Fruit fly (Drosophila melanogaster) whole organism, embryonic: ENCODE data around the gene CG42759.

Experiments used
- B-H1 ChIP-seq: fragments of 200-800 bp; sonication (Bioruptor generic); IDR thresholded peaks from 3 replicates; pipeline ENCODE4 v1.3.6; 2022; ENCODE audit warnings: missing biosample characterization, missing genetic modification characterization
- B-H2 ChIP-seq: fragments of 200-800 bp; sonication (Bioruptor generic); optimal IDR thresholded peaks from 2 replicates; lab custom pipeline; 2018; ENCODE audit warnings: missing biosample characterization, mild to moderate bottlenecking, missing genetic modification characterization
- CG11560 ChIP-seq: fragments of 200-800 bp; sonication (Bioruptor generic); IDR thresholded peaks from 3 replicates; pipeline ENCODE4 v1.3.6; 2022; ENCODE audit warnings: missing biosample characterization, missing genetic modification characterization
- CG12071 ChIP-seq: fragments of 200-800 bp; sonication (Bioruptor generic); optimal IDR thresholded peaks from 3 replicates; lab custom pipeline; 2018; ENCODE audit warnings: missing biosample characterization, mild to moderate bottlenecking, missing genetic modification characterization
- CG14860 ChIP-seq: fragments of 200-800 bp; sonication (Bioruptor generic); IDR thresholded peaks from 3 replicates; pipeline ENCODE4 v1.3.6; 2022; ENCODE audit warnings: missing biosample characterization, missing genetic modification characterization; ENCODE audit not compliant: partially characterized antibody
- CG15696 ChIP-seq: fragments of 200-800 bp; sonication (Bioruptor generic); optimal IDR thresholded peaks from 2 replicates; lab custom pipeline; 2019; ENCODE audit warnings: missing biosample characterization, mild to moderate bottlenecking, missing genetic modification characterization, moderate library complexity
- CG1602 ChIP-seq: fragments of 200-800 bp; sonication (Bioruptor generic); optimal IDR thresholded peaks from 3 replicates; lab custom pipeline; 2016; ENCODE audit warnings: missing biosample characterization, missing genetic modification characterization
- CG16815 ChIP-seq: fragments of 200-800 bp; sonication (Bioruptor generic); optimal IDR thresholded peaks from 3 replicates; lab custom pipeline; 2017; ENCODE audit warnings: missing biosample characterization, mild to moderate bottlenecking, missing genetic modification characterization
- CG18011 ChIP-seq: fragments of 200-800 bp; sonication (Bioruptor generic); optimal IDR thresholded peaks from 2 replicates; lab custom pipeline; 2017; ENCODE audit warnings: missing biosample characterization, missing genetic modification characterization, mild to moderate bottlenecking, moderate library complexity, missing genotype
- CG2889 ChIP-seq: fragments of 200-800 bp; sonication (Bioruptor generic); IDR thresholded peaks from 3 replicates; pipeline ENCODE4 v1.3.6; 2022; ENCODE audit warnings: missing biosample characterization, missing genetic modification characterization
- CG33213 ChIP-seq: fragments of 200-800 bp; sonication (Bioruptor generic); optimal IDR thresholded peaks from 3 replicates; lab custom pipeline; 2016; ENCODE audit warnings: missing biosample characterization, missing genetic modification characterization
- CG4360 ChIP-seq: fragments of 200-800 bp; sonication (Bioruptor generic); IDR thresholded peaks from 2 replicates; pipeline ENCODE4 v1.3.6; 2022; ENCODE audit warnings: missing biosample characterization, missing genetic modification characterization
- CG6854 ChIP-seq: fragments of 200-800 bp; sonication (Bioruptor generic); optimal IDR thresholded peaks from 3 replicates; lab custom pipeline; 2017; ENCODE audit warnings: missing biosample characterization, mild to moderate bottlenecking, missing genetic modification characterization
- CG8478 ChIP-seq: fragments of >200 bp; optimal IDR thresholded peaks from 2 replicates; lab custom pipeline; 2018
- CG9932 ChIP-seq: fragments of 200-800 bp; sonication (Bioruptor generic); IDR thresholded peaks from 2 replicates; pipeline ENCODE4 v1.3.6; 2022; ENCODE audit warnings: missing biosample characterization, missing genetic modification characterization
- E2f1 ChIP-seq: fragments of 200-800 bp; sonication (Bioruptor generic); IDR thresholded peaks from 2 replicates; pipeline ENCODE4 v1.3.6; 2022; ENCODE audit warnings: missing biosample characterization, missing genetic modification characterization
- GATAe ChIP-seq: fragments of 200-800 bp; sonication (Bioruptor generic); conservative IDR thresholded peaks from 2 replicates; pipeline ENCODE4 v1.3.6; 2022; ENCODE audit warnings: missing biosample characterization, missing genetic modification characterization
- HLH54F ChIP-seq: fragments of 200-800 bp; sonication (Bioruptor generic); optimal IDR thresholded peaks from 3 replicates; lab custom pipeline; 2016; ENCODE audit warnings: missing biosample characterization, missing genetic modification characterization
- HmgZ ChIP-seq: fragments of 200-800 bp; sonication (Bioruptor generic); optimal IDR thresholded peaks from 2 replicates; lab custom pipeline; 2018; ENCODE audit warnings: missing biosample characterization, mild to moderate bottlenecking, missing genetic modification characterization
- Hmx ChIP-seq: fragments of 200-800 bp; sonication (Bioruptor generic); optimal IDR thresholded peaks from 2 replicates; lab custom pipeline; 2016; ENCODE audit warnings: missing biosample characterization, missing genetic modification characterization
- Hr3 ChIP-seq: fragments of 200-800 bp; sonication (Bioruptor generic); optimal IDR thresholded peaks from 3 replicates; lab custom pipeline; 2016; ENCODE audit warnings: missing biosample characterization, missing genetic modification characterization
- Mad ChIP-seq: fragments of 200-800 bp; sonication (Bioruptor generic); optimal IDR thresholded peaks from 2 replicates; lab custom pipeline; 2016; ENCODE audit warnings: missing biosample characterization, missing genetic modification characterization
- Mes4 ChIP-seq: fragments of 200-800 bp; sonication (Bioruptor generic); optimal IDR thresholded peaks from 2 replicates; lab custom pipeline; 2016; ENCODE audit warnings: missing biosample characterization, missing genetic modification characterization
- NC2β ChIP-seq: fragments of 200-800 bp; sonication (Bioruptor generic); optimal IDR thresholded peaks from 2 replicates; lab custom pipeline; 2016; ENCODE audit warnings: missing biosample characterization, missing genetic modification characterization
- NFAT ChIP-seq: fragments of 200-800 bp; sonication (Bioruptor generic); IDR thresholded peaks from 2 replicates; pipeline ENCODE4 v1.3.6; 2022; ENCODE audit warnings: missing biosample characterization, missing genetic modification characterization
- ara ChIP-seq: fragments of 200-800 bp; sonication (Bioruptor generic); IDR thresholded peaks from 2 replicates; pipeline ENCODE4 v1.3.6; 2022; ENCODE audit warnings: missing biosample characterization, missing genetic modification characterization
- ase ChIP-seq: fragments of 200-800 bp; sonication (Bioruptor generic); IDR thresholded peaks from 3 replicates; pipeline ENCODE4 v1.3.6; 2022; ENCODE audit warnings: missing biosample characterization, missing genetic modification characterization
- ash1 ChIP-seq: fragments of 200-800 bp; sonication (Bioruptor generic); optimal IDR thresholded peaks from 2 replicates; lab custom pipeline; 2018; ENCODE audit warnings: missing biosample characterization, mild to moderate bottlenecking, missing genetic modification characterization
- chinmo ChIP-seq: fragments of 200-800 bp; sonication (Bioruptor generic); IDR thresholded peaks from 4 replicates; pipeline ENCODE4 v1.3.6; 2022; ENCODE audit warnings: missing biosample characterization, missing genetic modification characterization; ENCODE audit not compliant: partially characterized antibody
- cwo ChIP-seq: fragments of 200-800 bp; sonication (Bioruptor generic); optimal IDR thresholded peaks from 3 replicates; lab custom pipeline; 2017; ENCODE audit warnings: missing biosample characterization, missing genetic modification characterization, mild to moderate bottlenecking, moderate library complexity, missing genetic modification reagents
- danr ChIP-seq: fragments of 200-800 bp; sonication (Bioruptor generic); IDR thresholded peaks from 2 replicates; pipeline ENCODE4 v1.3.6; 2022; ENCODE audit warnings: missing biosample characterization, missing genetic modification characterization
- dimm ChIP-seq: fragments of 200-800 bp; sonication (Bioruptor generic); IDR thresholded peaks from 2 replicates; pipeline ENCODE4 v1.3.6; 2022; ENCODE audit warnings: missing biosample characterization, missing genetic modification characterization
- disco-r ChIP-seq: fragments of 200-800 bp; sonication (Bioruptor generic); optimal IDR thresholded peaks from 2 replicates; lab custom pipeline; 2016; ENCODE audit warnings: missing biosample characterization, missing genetic modification characterization
- dmrt11E ChIP-seq: fragments of 200-800 bp; sonication (Bioruptor generic); optimal IDR thresholded peaks from 3 replicates; lab custom pipeline; 2018; ENCODE audit warnings: missing biosample characterization, mild to moderate bottlenecking, missing genetic modification characterization, moderate library complexity
- dpn ChIP-seq, 2 experiments: fragments of 200-800 bp; sonication (Bioruptor generic); optimal IDR thresholded peaks; 3 replicates each; lab custom pipeline; 2016; ENCODE audit warnings: missing biosample characterization in 2 of 2, missing genetic modification characterization in 2 of 2
- emc ChIP-seq: fragments of 200-800 bp; sonication (Bioruptor generic); optimal IDR thresholded peaks from 2 replicates; lab custom pipeline; 2016; ENCODE audit warnings: missing biosample characterization, missing genetic modification characterization
- en ChIP-seq: fragments of 200-800 bp; sonication (Bioruptor generic); optimal IDR thresholded peaks from 2 replicates; lab custom pipeline; 2016; ENCODE audit warnings: missing biosample characterization, missing genetic modification characterization
- ftz-f1 ChIP-seq: fragments of 200-800 bp; sonication (Bioruptor generic); optimal IDR thresholded peaks from 2 replicates; lab custom pipeline; 2016; ENCODE audit warnings: missing biosample characterization, missing genetic modification characterization
- gcm2 ChIP-seq: fragments of 200-800 bp; sonication (Bioruptor generic); optimal IDR thresholded peaks from 2 replicates; lab custom pipeline; 2016; ENCODE audit warnings: missing biosample characterization, missing genetic modification characterization
- lab ChIP-seq: fragments of 200-800 bp; sonication (Bioruptor generic); optimal IDR thresholded peaks from 3 replicates; lab custom pipeline; 2017; ENCODE audit warnings: missing biosample characterization, missing genetic modification characterization, mild to moderate bottlenecking, moderate library complexity, missing genetic modification reagents
- lilli ChIP-seq: fragments of 200-800 bp; sonication (Bioruptor generic); optimal IDR thresholded peaks from 3 replicates; lab custom pipeline; 2016; ENCODE audit warnings: missing biosample characterization, missing genetic modification characterization
- nau ChIP-seq: fragments of 200-800 bp; sonication (Bioruptor generic); optimal IDR thresholded peaks from 3 replicates; lab custom pipeline; 2017; ENCODE audit warnings: missing biosample characterization, mild to moderate bottlenecking, missing genetic modification characterization, missing genetic modification reagents
- nerfin-1 ChIP-seq: fragments of 200-800 bp; sonication (Bioruptor generic); optimal IDR thresholded peaks from 3 replicates; lab custom pipeline; 2019; ENCODE audit warnings: missing biosample characterization, mild to moderate bottlenecking, missing genetic modification characterization, moderate library complexity
- p53 ChIP-seq: fragments of 200-800 bp; sonication (Bioruptor generic); optimal IDR thresholded peaks from 2 replicates; lab custom pipeline; 2016; ENCODE audit warnings: missing biosample characterization, missing genetic modification characterization
- pfk ChIP-seq: fragments of 200-800 bp; sonication (Bioruptor generic); optimal IDR thresholded peaks from 2 replicates; lab custom pipeline; 2018; ENCODE audit warnings: missing biosample characterization, mild to moderate bottlenecking, missing genetic modification characterization, moderate library complexity
- salm ChIP-seq: fragments of 200-800 bp; sonication (Bioruptor generic); optimal IDR thresholded peaks from 2 replicates; lab custom pipeline; 2018; ENCODE audit warnings: missing biosample characterization, mild to moderate bottlenecking, missing genetic modification characterization
- shn ChIP-seq: fragments of 200-800 bp; sonication (Bioruptor generic); optimal IDR thresholded peaks from 3 replicates; lab custom pipeline; 2016; ENCODE audit warnings: missing biosample characterization, missing genetic modification characterization
- sug ChIP-seq: fragments of 200-800 bp; optimal IDR thresholded peaks from 2 replicates; lab custom pipeline; 2019; ENCODE audit warnings: missing biosample characterization, mild to moderate bottlenecking, missing genetic modification characterization, moderate library complexity
- zen ChIP-seq: fragments of 200-800 bp; sonication (Bioruptor generic); optimal IDR thresholded peaks from 3 replicates; lab custom pipeline; 2018; ENCODE audit warnings: missing biosample characterization, mild to moderate bottlenecking, missing genetic modification characterization, moderate library complexity

The CG42759 gene

DNA sequence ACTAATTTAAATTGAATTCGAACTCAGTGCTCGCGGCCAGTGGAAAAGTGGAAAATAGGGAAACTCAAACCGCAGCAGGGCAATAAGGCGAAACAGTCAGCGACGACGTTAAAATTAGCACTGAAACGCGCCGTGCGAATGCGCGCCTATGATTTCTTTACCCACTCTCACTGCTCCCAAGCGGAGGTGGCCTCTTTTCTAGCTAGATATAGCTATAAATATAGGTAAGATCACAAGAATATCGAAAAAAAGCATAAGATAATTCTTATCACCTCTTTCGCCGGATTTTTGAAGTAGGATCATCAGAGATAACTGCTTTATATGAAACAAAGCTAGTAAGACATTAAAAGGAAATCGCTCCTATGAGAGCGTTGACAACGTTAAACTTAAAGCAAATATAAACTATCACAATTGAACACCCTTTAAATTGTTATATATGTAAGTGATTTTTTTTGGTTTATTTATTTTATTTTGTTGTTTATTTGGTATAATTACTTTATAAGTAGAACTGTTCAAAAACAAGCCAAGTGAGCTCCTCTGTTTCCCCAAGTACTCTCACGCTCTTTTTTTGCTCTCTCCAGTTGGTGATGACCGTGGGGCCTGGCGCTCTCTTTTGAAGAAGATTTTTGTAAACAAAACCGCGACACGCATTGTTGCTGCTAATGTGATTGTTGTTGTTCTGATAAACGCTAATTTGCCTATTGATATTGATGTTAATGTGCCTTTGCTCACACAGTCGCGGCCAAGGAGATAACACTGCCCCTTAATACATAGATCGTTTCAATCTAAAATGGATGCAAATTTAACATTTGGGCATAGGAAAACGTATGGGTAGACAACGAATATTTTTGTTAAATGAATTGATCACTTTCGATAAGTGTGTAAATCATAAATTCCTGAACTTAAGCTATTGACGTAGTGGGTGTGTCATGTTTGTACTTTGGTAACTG is 2.9 kb upstream of the CG42759 start, which contains the start of gene tws (continued):
- TF ChIP-seq dpn (GFP tag; optimal IDR thresholded peaks at IDR 0.05; lab: Kevin White, UChicago): peak in 1 of 2 experiments; percentile 48
- TF ChIP-seq Mes4 (GFP tag; lab: Kevin White, UChicago): peak; percentile 12
- peak; percentile 74 for TF ChIP-seq sug (tag; lab: Kevin White, UChicago)
- peak; percentile 16 for TF ChIP-seq Mad (GFP tag; lab: Kevin White, UChicago)
- TF ChIP-seq dmrt11E (tag; lab: Kevin White, UChicago): no peak
- peak; percentile 53; the same call in 1 of the 2 replicates for TF ChIP-seq NFAT (GFP tag; lab: Robert Waterston, UW)
- TF ChIP-seq ase (GFP tag; lab: Robert Waterston, UW): no peak
- no peak for TF ChIP-seq dimm (GFP tag; lab: Robert Waterston, UW)
- no peak for TF ChIP-seq CG2889 (GFP tag; lab: Robert Waterston, UW)
- TF ChIP-seq CG33213: peak; percentile 19
- TF ChIP-seq CG16815 (GFP tag; lab: Kevin White, UChicago): no peak
- TF ChIP-seq CG6854 (GFP tag; lab: Kevin White, UChicago): peak; percentile 53
- 0 out of 2 replicates have a peak, but pooled peaks have one; percentile 26 for TF ChIP-seq E2f1 (GFP tag; lab: Robert Waterston, UW)
- TF ChIP-seq ash1 (GFP tag; lab: Kevin White, UChicago): no peak
- TF ChIP-seq disco-r (GFP tag; lab: Kevin White, UChicago): peak; percentile 53
- no peak for TF ChIP-seq emc (GFP tag; lab: Kevin White, UChicago)
- peak; percentile 42; the same call in 1 of the 2 replicates for TF ChIP-seq ara (GFP tag; lab: Robert Waterston, UW)
- TF ChIP-seq NC2β (GFP tag; lab: Kevin White, UChicago): peak; percentile 16
- peak; percentile 6 for TF ChIP-seq ftz-f1 (GFP tag; lab: Kevin White, UChicago)
- TF ChIP-seq salm: no peak
- TF ChIP-seq HmgZ (tag; lab: Kevin White, UChicago): peak; percentile 32
- peak; percentile 3 for TF ChIP-seq nau (GFP tag; lab: Kevin White, UChicago)
- peak; percentile 4 for TF ChIP-seq B-H2 (GFP tag; lab: Kevin White, UChicago)
- TF ChIP-seq lilli (GFP tag; lab: Kevin White, UChicago): peak; percentile 44
- TF ChIP-seq shn: peak; percentile 3
- TF ChIP-seq nerfin-1: no peak
- peak; percentile 75 for TF ChIP-seq lab
- peak; percentile 66; the same call in 2 of the 4 replicates for TF ChIP-seq chinmo (GFP tag; lab: Robert Waterston, UW)
- TF ChIP-seq CG1602 (GFP tag; lab: Kevin White, UChicago): peak; percentile 2
- TF ChIP-seq HLH54F: peak; percentile 13
- TF ChIP-seq cwo (GFP tag; lab: Kevin White, UChicago): peak; percentile 44
- TF ChIP-seq CG11560 (tag; lab: Robert Waterston, UW): no peak
- TF ChIP-seq zen (tag; lab: Kevin White, UChicago): no peak
- TF ChIP-seq en (GFP tag; lab: Kevin White, UChicago): no peak
- no peak for TF ChIP-seq p53 (GFP tag; lab: Kevin White, UChicago)
- TF ChIP-seq Hr3 (GFP tag; lab: Kevin White, UChicago): peak; percentile 16
- no peak for TF ChIP-seq Hmx (GFP tag; lab: Kevin White, UChicago)
- peak; percentile 71 for TF ChIP-seq CG4360 (GFP tag; lab: Robert Waterston, UW)
- TF ChIP-seq CG8478 (lab: Kevin White, UChicago): no peak
- no peak for TF ChIP-seq CG18011
- TF ChIP-seq CG14860: no peak
- TF ChIP-seq CG12071 (GFP tag; lab: Kevin White, UChicago): peak; percentile 81
- TF ChIP-seq GATAe (GFP tag; lab: Robert Waterston, UW): no peak
- TF ChIP-seq danr (GFP tag; lab: Robert Waterston, UW): no peak
- peak; percentile 61 for TF ChIP-seq CG9932 (GFP tag; lab: Robert Waterston, UW)
- no peak for TF ChIP-seq pfk (GFP tag; lab: Kevin White, UChicago)
- TF ChIP-seq CG15696 (tag; lab: Kevin White, UChicago): peak; percentile 0
- no peak; the same call in 2 of the 3 replicates for TF ChIP-seq B-H1 (GFP tag; lab: Robert Waterston, UW)
- peak; percentile 2 for TF ChIP-seq gcm2
